Worm (Caenorhabditis elegans): ENCODE data around the gene aagr-3.

- no peak for TF ChIP-seq nhr-12 (tag; optimal IDR thresholded peaks at IDR 0.05)
- no peak for TF ChIP-seq fkh-2 (tag; optimal IDR thresholded peaks at IDR 0.05)
- TF ChIP-seq ztf-11 (tag; optimal IDR thresholded peaks at IDR 0.05) = no peak
- TF ChIP-seq elt-2 (tag; optimal IDR thresholded peaks at IDR 0.05) = no peak
- no peak for TF ChIP-seq aly-2 (tag; optimal IDR thresholded peaks at IDR 0.05)
- no peak for TF ChIP-seq ztf-4 (tag; optimal IDR thresholded peaks at IDR 0.05)
- no peak for TF ChIP-seq nhr-237 (tag; optimal IDR thresholded peaks at IDR 0.05)
- TF ChIP-seq mdl-1 (tag; optimal IDR thresholded peaks at IDR 0.05) = no peak
Observed at ce11 chrV:9696715-9697114, 32.6 kb downstream of the aagr-3 start, which contains the start of gene her-1.

Measured in whole organism, L3 larva.